Fruit fly (Drosophila melanogaster) Kc167 (cell line): ENCODE results near the gene RpS7.

ENCODE experiments used
- Myc ChIP-seq: fragments of >200 bp; optimal IDR thresholded peaks from 2 replicates; lab custom pipeline; 2017; ENCODE audit warnings: missing external identifiers
- Sin3A ChIP-seq: fragments of >200 bp; optimal IDR thresholded peaks from 2 replicates; lab custom pipeline; 2018; ENCODE audit warnings: missing external identifiers
- h ChIP-seq: fragments of >200 bp; optimal IDR thresholded peaks from 3 replicates; lab custom pipeline; 2018; ENCODE audit warnings: missing external identifiers
- insv ChIP-seq: fragments of >200 bp; optimal IDR thresholded peaks from 3 replicates; lab custom pipeline; 2018; ENCODE audit warnings: missing external identifiers
- psq ChIP-seq: fragments of >200 bp; optimal IDR thresholded peaks from 2 replicates; lab custom pipeline; 2017; ENCODE audit warnings: missing external identifiers

DNA sequence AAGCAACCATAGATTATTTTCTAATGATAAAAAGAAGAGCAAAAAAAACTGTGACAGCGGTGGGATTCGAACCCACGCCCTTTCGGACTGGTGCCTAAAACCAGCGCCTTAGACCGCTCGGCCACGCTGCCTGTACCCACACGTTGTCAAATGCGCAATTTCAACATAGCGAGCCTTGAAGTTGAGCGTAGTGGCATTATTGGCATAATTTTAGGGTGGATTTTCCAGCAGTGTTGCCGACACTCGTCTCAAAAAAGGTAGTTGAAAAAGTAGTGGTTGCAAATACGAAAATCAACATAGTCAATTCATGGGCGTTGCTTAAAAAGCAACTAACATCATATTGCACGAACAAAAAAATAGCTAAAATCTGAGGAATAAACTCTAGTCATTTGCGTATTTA is 39.7 kb upstream of the RpS7 start:
- TF ChIP-seq psq (lab: Kevin White, UChicago) (no peak), insv (lab: Kevin White, UChicago) (no peak), h (lab: Kevin White, UChicago) (no peak), Myc (lab: Kevin White, UChicago) (no peak), Sin3A (lab: Kevin White, UChicago) (no peak)
